Worm (Caenorhabditis elegans) whole organism, mixed stage, embryonic: ENCODE data around the gene mltn-13.

Source experiments
- blmp-1 ChIP-seq: fragments of 150-350 bp; optimal IDR thresholded peaks from 2 replicates; lab custom pipeline; 2014; ENCODE audit warnings: missing biosample characterization, missing genetic modification characterization
- drap-1 ChIP-seq: fragments of 200-800 bp; sonication (Bioruptor generic); optimal IDR thresholded peaks from 3 replicates; lab custom pipeline; 2018; ENCODE audit warnings: mild to moderate bottlenecking, missing genetic modification characterization, missing compliant biosample characterization
- elt-1 ChIP-seq: sonication (generic microtip); optimal IDR thresholded peaks from 2 replicates; lab custom pipeline; 2017; ENCODE audit warnings: missing genetic modification characterization, mild to moderate bottlenecking, missing compliant biosample characterization, antibody characterized with exemption, moderate library complexity, borderline replicate concordance; ENCODE audit not compliant: insufficient read depth
- elt-3 ChIP-seq: fragments of 150-350 bp; optimal IDR thresholded peaks from 2 replicates; lab custom pipeline; 2014; ENCODE audit warnings: missing biosample characterization, missing genetic modification characterization
- flh-1 ChIP-seq: fragments of 200-800 bp; sonication (Bioruptor generic); optimal IDR thresholded peaks from 2 replicates; lab custom pipeline; 2018; ENCODE audit warnings: mild to moderate bottlenecking, missing genetic modification characterization, moderate library complexity, missing compliant biosample characterization
- lin-13 ChIP-seq: fragments of 150-350 bp; optimal IDR thresholded peaks from 2 replicates; lab custom pipeline; 2014; ENCODE audit warnings: missing biosample characterization, missing genetic modification characterization
- mep-1 ChIP-seq: fragments of 150-350 bp; optimal IDR thresholded peaks from 2 replicates; lab custom pipeline; 2017; ENCODE audit warnings: missing biosample characterization, missing genetic modification reagents, missing genetic modification characterization, inconsistent platforms
- mls-2 ChIP-seq: sonication (generic microtip); optimal IDR thresholded peaks from 2 replicates; lab custom pipeline; 2016; ENCODE audit warnings: mild to moderate bottlenecking, missing genetic modification characterization, moderate library complexity, missing compliant biosample characterization
- nhr-237 ChIP-seq: fragments of 150-350 bp; optimal IDR thresholded peaks from 2 replicates; lab custom pipeline; 2014; ENCODE audit warnings: missing biosample characterization, missing genetic modification characterization
- nhr-28 ChIP-seq: fragments of 150-350 bp; optimal IDR thresholded peaks from 2 replicates; lab custom pipeline; 2014; ENCODE audit warnings: missing biosample characterization, missing genetic modification characterization
- nhr-76 ChIP-seq: sonication (generic microtip); optimal IDR thresholded peaks from 2 replicates; lab custom pipeline; 2017; ENCODE audit warnings: missing biosample characterization, missing genetic modification characterization
- pha-4 ChIP-seq: fragments of 150-350 bp; optimal IDR thresholded peaks from 2 replicates; lab custom pipeline; 2018; ENCODE audit warnings: missing biosample characterization, missing genetic modification reagents, missing genetic modification characterization
- sptf-1 ChIP-seq: sonication (generic microtip); optimal IDR thresholded peaks from 2 replicates; lab custom pipeline; 2017; ENCODE audit warnings: mild to moderate bottlenecking, missing genetic modification characterization, moderate library complexity, missing compliant biosample characterization
- unc-62 ChIP-seq: fragments of 150-350 bp; optimal IDR thresholded peaks from 2 replicates; lab custom pipeline; 2014; ENCODE audit warnings: missing biosample characterization, missing genetic modification reagents, missing genetic modification characterization

DNA sequence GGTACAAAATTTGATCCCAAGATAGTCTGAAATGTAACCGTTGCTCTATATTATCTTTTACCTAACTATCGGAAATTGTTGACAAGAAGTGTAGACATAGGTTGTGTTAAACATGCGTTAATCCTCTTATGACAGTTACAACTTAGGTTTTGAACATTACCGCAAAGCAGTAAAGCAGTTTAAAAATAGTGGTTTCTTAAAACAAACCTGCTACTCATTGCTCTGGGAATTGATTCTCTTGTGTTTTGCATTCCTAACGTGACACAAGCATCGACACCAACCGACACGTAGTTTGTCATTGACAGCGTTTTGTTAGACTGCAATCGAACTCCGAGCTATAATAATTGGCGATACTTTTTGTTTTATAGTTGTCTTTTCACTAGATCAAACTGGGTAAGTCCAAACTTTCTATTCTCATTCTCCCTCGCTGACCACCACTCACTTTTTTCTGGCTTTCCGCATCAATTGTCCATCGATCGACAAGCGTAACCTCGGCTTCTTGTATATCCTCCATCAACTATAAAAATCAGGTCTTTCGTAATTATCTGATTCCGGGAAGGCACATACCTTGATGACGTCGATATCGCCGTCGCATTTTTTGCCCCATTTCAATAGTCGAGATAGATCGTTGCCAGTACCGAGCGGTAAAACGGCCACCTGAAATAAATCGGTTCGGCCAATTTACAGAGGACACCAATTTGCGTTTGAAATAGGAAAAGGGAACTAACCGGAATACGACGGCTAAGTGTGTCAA is 47.8 kb upstream of the mltn-13 start:
- TF ChIP-seq lin-13 = no peak
- TF ChIP-seq elt-3 = no peak
- no peak for TF ChIP-seq pha-4
- no peak for TF ChIP-seq nhr-28 (tag; lab: Kevin White, UChicago)
- no peak for TF ChIP-seq flh-1
- no peak for TF ChIP-seq blmp-1 (tag; lab: Kevin White, UChicago)
- no peak for TF ChIP-seq nhr-76 (tag; lab: Kevin White, UChicago)
- TF ChIP-seq mls-2 (tag; lab: Kevin White, UChicago) = no peak
- TF ChIP-seq mep-1 (tag; lab: Kevin White, UChicago) = no peak
- TF ChIP-seq drap-1 (GFP tag; lab: Kevin White, UChicago) = no peak
- no peak for TF ChIP-seq unc-62 (GFP tag; lab: Kevin White, UChicago)
- no peak for TF ChIP-seq nhr-237 (tag; lab: Kevin White, UChicago)
- no peak for TF ChIP-seq elt-1 (tag; lab: Kevin White, UChicago)
- no peak for TF ChIP-seq sptf-1
